Worm (Caenorhabditis elegans) whole organism, late embryonic: Measurements from ENCODE around the gene F28B12.6.

Experiments
- fkh-6 ChIP-seq: sonication (generic microtip); optimal IDR thresholded peaks from 2 replicates; lab custom pipeline; 2016; ENCODE audit warnings: missing genetic modification characterization, missing compliant biosample characterization
- gmeb-2 ChIP-seq: sonication (generic microtip); optimal IDR thresholded peaks from 2 replicates; lab custom pipeline; 2016; ENCODE audit warnings: missing genetic modification characterization, inconsistent platforms, missing compliant biosample characterization
- hlh-6 ChIP-seq: sonication (generic microtip); optimal IDR thresholded peaks from 2 replicates; lab custom pipeline; 2016; ENCODE audit warnings: missing genotype, missing genetic modification characterization, missing compliant biosample characterization
- nhr-11 ChIP-seq: fragments of 150-350 bp; optimal IDR thresholded peaks from 2 replicates; lab custom pipeline; 2014; ENCODE audit warnings: missing biosample characterization, missing genetic modification characterization

DNA sequence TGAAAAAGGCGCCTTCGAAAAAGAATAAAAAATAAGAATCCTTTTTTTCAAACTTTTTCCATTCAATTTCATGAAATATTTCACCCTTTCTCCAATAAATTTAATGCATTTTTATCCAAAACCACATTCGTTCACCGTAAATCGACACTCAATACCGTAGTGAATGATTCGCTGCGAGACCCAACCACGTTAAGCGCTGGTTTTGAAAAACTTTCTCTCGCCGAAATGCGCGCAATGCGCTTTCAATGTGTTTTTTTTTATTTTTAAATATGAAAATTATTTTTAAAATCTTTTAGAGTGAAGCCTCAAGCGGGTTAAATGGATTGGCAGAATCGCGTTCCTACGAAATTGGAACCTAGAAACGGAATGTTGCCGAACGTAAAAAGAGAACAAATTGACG, 34.4 kb upstream of the F28B12.6 start, which contains the start of gene F59G1.8:
- no peak for TF ChIP-seq nhr-11 (tag; lab: Kevin White, UChicago)
- TF ChIP-seq hlh-6 (tag; lab: Kevin White, UChicago): no peak
- no peak for TF ChIP-seq gmeb-2
- TF ChIP-seq fkh-6 (tag; lab: Kevin White, UChicago): no peak
